Worm (Caenorhabditis elegans) whole organism, L4 larva: Measurements from ENCODE around the gene srh-17.
A peak's percentile ranks its signal among the peaks of the same experiment; 100 is the strongest.

Experiments used
- D1046.2 ChIP-seq: fragments of 200-800 bp; sonication (Bioruptor generic); IDR thresholded peaks from 2 replicates; pipeline ENCODE4 v1.3.6; 2022; ENCODE audit warnings: missing genetic modification characterization, missing compliant biosample characterization
- F26F4.8 ChIP-seq: fragments of 200-800 bp; sonication (Bioruptor generic); conservative IDR thresholded peaks from 2 replicates; pipeline ENCODE4 v1.3.6; 2022; ENCODE audit warnings: missing genetic modification characterization, missing compliant biosample characterization
- F44E2.7 ChIP-seq: fragments of 200-800 bp; sonication (Bioruptor generic); IDR thresholded peaks from 2 replicates; pipeline ENCODE4 v2.1.2; 2022; ENCODE audit warnings: missing genetic modification characterization, missing compliant biosample characterization
- T20F7.1 ChIP-seq: fragments of 200-800 bp; sonication (Bioruptor generic); optimal IDR thresholded peaks from 2 replicates; lab custom pipeline; 2018; ENCODE audit warnings: mild to moderate bottlenecking, missing genetic modification characterization, missing compliant biosample characterization
- T26A8.4 ChIP-seq: fragments of 200-800 bp; sonication (Bioruptor generic); IDR thresholded peaks from 2 replicates; pipeline ENCODE4 v1.3.6; 2022; ENCODE audit warnings: missing genetic modification characterization, missing compliant biosample characterization
- ZK337.2 ChIP-seq: fragments of 200-800 bp; sonication (Bioruptor generic); IDR thresholded peaks from 2 replicates; pipeline ENCODE4 v1.3.6; 2022; ENCODE audit warnings: missing genetic modification reagents, missing genetic modification characterization, missing compliant biosample characterization
- aly-2 ChIP-seq: sonication (generic microtip); optimal IDR thresholded peaks from 2 replicates; lab custom pipeline; 2018; ENCODE audit warnings: missing biosample characterization, missing genetic modification characterization
- ama-1 ChIP-seq: fragments of 150-350 bp; optimal IDR thresholded peaks from 2 replicates; lab custom pipeline; 2014; ENCODE audit warnings: inconsistent platforms, mixed read lengths
- arid-1 ChIP-seq: fragments of 200-800 bp; sonication (Bioruptor generic); conservative IDR thresholded peaks from 2 replicates; pipeline ENCODE4 v1.3.6; 2022; ENCODE audit warnings: missing genetic modification reagents, missing genetic modification characterization, missing compliant biosample characterization
- attf-4 ChIP-seq: sonication (generic microtip); optimal IDR thresholded peaks from 3 replicates; lab custom pipeline; 2017; ENCODE audit warnings: missing biosample characterization, missing genetic modification characterization
- ceh-32 ChIP-seq: sonication (generic microtip); optimal IDR thresholded peaks from 2 replicates; lab custom pipeline; 2016; ENCODE audit warnings: mild to moderate bottlenecking, missing genetic modification characterization, missing compliant biosample characterization; ENCODE audit not compliant: poor library complexity
- ceh-62 ChIP-seq: sonication (generic microtip); optimal IDR thresholded peaks from 2 replicates; lab custom pipeline; 2017; ENCODE audit warnings: missing biosample characterization, missing genetic modification characterization
- cey-2 ChIP-seq: sonication (generic microtip); optimal IDR thresholded peaks from 3 replicates; lab custom pipeline; 2017; ENCODE audit warnings: missing genetic modification characterization, mild to moderate bottlenecking, missing compliant biosample characterization, antibody characterized with exemption, borderline replicate concordance; ENCODE audit not compliant: insufficient read depth
- daf-12 ChIP-seq: fragments of 150-350 bp; optimal IDR thresholded peaks from 2 replicates; lab custom pipeline; 2014; ENCODE audit warnings: missing biosample characterization, missing genetic modification reagents, missing genetic modification characterization
- daf-16 ChIP-seq, 3 experiments: sonication (generic microtip); optimal IDR thresholded peaks; 2 replicates each; lab custom pipeline; 2016 to 2017; ENCODE audit warnings: missing genetic modification characterization in 3 of 3, missing genetic modification reagents in 3 of 3, mild to moderate bottlenecking in 2 of 3, missing compliant biosample characterization in 2 of 3, missing biosample characterization in 1 of 3, moderate library complexity in 1 of 3
- daf-8 ChIP-seq: fragments of 200-800 bp; sonication (Bioruptor generic); IDR thresholded peaks from 2 replicates; pipeline ENCODE4 v1.3.6; 2022; ENCODE audit warnings: missing genetic modification characterization, missing compliant biosample characterization
- dmd-6 ChIP-seq: fragments of 200-800 bp; sonication (Bioruptor generic); IDR thresholded peaks from 2 replicates; pipeline ENCODE4 v1.3.6; 2022; ENCODE audit warnings: missing genetic modification reagents, missing genetic modification characterization, missing compliant biosample characterization
- dpl-1 ChIP-seq: fragments of 150-350 bp; optimal IDR thresholded peaks from 2 replicates; lab custom pipeline; 2014; ENCODE audit warnings: missing biosample characterization, missing genetic modification reagents, missing genetic modification characterization
- duxl-1 ChIP-seq: sonication (generic microtip); optimal IDR thresholded peaks from 2 replicates; lab custom pipeline; 2016; ENCODE audit warnings: mild to moderate bottlenecking, missing genetic modification characterization, moderate library complexity, missing compliant biosample characterization; ENCODE audit not compliant: poor library complexity
- dve-1 ChIP-seq: sonication (generic microtip); optimal IDR thresholded peaks from 2 replicates; lab custom pipeline; 2017; ENCODE audit warnings: antibody characterized with exemption, mild to moderate bottlenecking, missing genetic modification characterization, missing compliant biosample characterization; ENCODE audit not compliant: insufficient read depth
- egl-27 ChIP-seq: sonication (generic microtip); optimal IDR thresholded peaks from 3 replicates; lab custom pipeline; 2017; ENCODE audit warnings: missing biosample characterization, missing genetic modification reagents, missing genetic modification characterization
- egl-43 ChIP-seq: fragments of 200-800 bp; sonication (Bioruptor generic); IDR thresholded peaks from 2 replicates; pipeline ENCODE4 v1.3.6; 2022; ENCODE audit warnings: missing genetic modification reagents, missing genetic modification characterization, missing compliant biosample characterization
- fkh-10 ChIP-seq: fragments of 150-350 bp; optimal IDR thresholded peaks from 2 replicates; lab custom pipeline; 2014; ENCODE audit warnings: missing biosample characterization, missing genetic modification reagents, missing genetic modification characterization
- hif-1 ChIP-seq, 2 experiments: sonication (generic microtip); optimal IDR thresholded peaks; 2 replicates each; lab custom pipeline; 2016 to 2017; ENCODE audit warnings: missing compliant biosample characterization in 2 of 2, missing genetic modification characterization in 2 of 2, missing genetic modification reagents in 2 of 2, missing genotype in 2 of 2, mild to moderate bottlenecking in 1 of 2
- hlh-30 ChIP-seq: sonication (generic microtip); optimal IDR thresholded peaks from 2 replicates; lab custom pipeline; 2017; ENCODE audit warnings: antibody characterized with exemption, mild to moderate bottlenecking, missing genetic modification characterization, missing compliant biosample characterization; ENCODE audit not compliant: insufficient read depth
- lim-7 ChIP-seq: fragments of 200-800 bp; sonication (Bioruptor generic); IDR thresholded peaks from 2 replicates; pipeline ENCODE4 v1.3.6; 2022; ENCODE audit warnings: missing genetic modification characterization, missing compliant biosample characterization
- lin-1 ChIP-seq: fragments of 200-800 bp; sonication (Bioruptor generic); IDR thresholded peaks from 2 replicates; pipeline ENCODE4 v1.3.6; 2022; ENCODE audit warnings: missing genetic modification reagents, missing genetic modification characterization, missing compliant biosample characterization
- madf-9 ChIP-seq: fragments of 200-800 bp; sonication (Bioruptor generic); conservative IDR thresholded peaks from 2 replicates; pipeline ENCODE4 v1.3.6; 2022; ENCODE audit warnings: missing genetic modification reagents, missing genetic modification characterization, missing compliant biosample characterization
- mdl-1 ChIP-seq, 2 experiments: fragments of 150-350 bp in 1 of 2; sonication (generic microtip) in 1 of 2; optimal IDR thresholded peaks; 2 replicates each; lab custom pipeline; 2014 to 2017; ENCODE audit warnings: missing biosample characterization in 2 of 2, missing genetic modification characterization in 2 of 2
- mes-2 ChIP-seq: sonication (generic microtip); optimal IDR thresholded peaks from 2 replicates; lab custom pipeline; 2016; ENCODE audit warnings: missing genotype, mild to moderate bottlenecking, missing genetic modification characterization, missing compliant biosample characterization; ENCODE audit not compliant: poor library complexity, severe bottlenecking
- mxl-3 ChIP-seq: fragments of 200-800 bp; sonication (Bioruptor generic); optimal IDR thresholded peaks from 2 replicates; lab custom pipeline; 2018; ENCODE audit warnings: mild to moderate bottlenecking, missing genetic modification characterization, missing compliant biosample characterization
- nhr-10 ChIP-seq: fragments of 150-350 bp; optimal IDR thresholded peaks from 2 replicates; lab custom pipeline; 2014; ENCODE audit warnings: missing biosample characterization, missing genetic modification characterization
- nhr-237 ChIP-seq: sonication (generic microtip); optimal IDR thresholded peaks from 2 replicates; lab custom pipeline; 2017; ENCODE audit warnings: missing biosample characterization, missing genetic modification characterization
- nhr-28 ChIP-seq: fragments of 150-350 bp; optimal IDR thresholded peaks from 2 replicates; lab custom pipeline; 2014; ENCODE audit warnings: missing biosample characterization, missing genetic modification characterization
- nhr-41 ChIP-seq: fragments of 200-800 bp; sonication (Bioruptor generic); IDR thresholded peaks from 2 replicates; pipeline ENCODE4 v1.3.6; 2022; ENCODE audit warnings: missing genetic modification reagents, missing genetic modification characterization, missing compliant biosample characterization
- nhr-48 ChIP-seq: sonication (generic microtip); optimal IDR thresholded peaks from 2 replicates; lab custom pipeline; 2016; ENCODE audit warnings: mild to moderate bottlenecking, missing genetic modification characterization, missing compliant biosample characterization
- nhr-76 ChIP-seq: fragments of 150-350 bp; optimal IDR thresholded peaks from 2 replicates; lab custom pipeline; 2014; ENCODE audit warnings: missing biosample characterization, missing genetic modification characterization
- nhr-77 ChIP-seq: fragments of 150-350 bp; optimal IDR thresholded peaks from 2 replicates; lab custom pipeline; 2014; ENCODE audit warnings: missing biosample characterization, missing genetic modification characterization
- pqm-1 ChIP-seq: sonication (generic microtip); optimal IDR thresholded peaks from 2 replicates; lab custom pipeline; 2017; ENCODE audit warnings: missing biosample characterization, missing genetic modification characterization
- rbr-2 ChIP-seq: sonication (generic microtip); optimal IDR thresholded peaks from 2 replicates; lab custom pipeline; 2016; ENCODE audit warnings: missing genotype, missing genetic modification characterization, missing compliant biosample characterization
- skn-1 ChIP-seq: fragments of 150-350 bp; optimal IDR thresholded peaks from 2 replicates; lab custom pipeline; 2014; ENCODE audit warnings: missing biosample characterization, missing genetic modification characterization
- snpc-4 ChIP-seq: fragments of 150-350 bp; optimal IDR thresholded peaks from 2 replicates; lab custom pipeline; 2014; ENCODE audit warnings: missing biosample characterization, missing genetic modification characterization
- spr-1 ChIP-seq: sonication (generic microtip); optimal IDR thresholded peaks from 2 replicates; lab custom pipeline; 2016; ENCODE audit warnings: mild to moderate bottlenecking, missing genetic modification characterization, missing compliant biosample characterization
- spr-3 ChIP-seq: fragments of 200-800 bp; sonication (Bioruptor generic); optimal IDR thresholded peaks from 2 replicates; lab custom pipeline; 2018; ENCODE audit warnings: mild to moderate bottlenecking, missing genetic modification characterization, missing compliant biosample characterization
- tag-97 ChIP-seq: fragments of 200-800 bp; sonication (Bioruptor generic); IDR thresholded peaks from 2 replicates; pipeline ENCODE4 v1.3.6; 2022; ENCODE audit warnings: missing genetic modification characterization, missing compliant biosample characterization
- unc-62 ChIP-seq, 3 experiments: fragments of 150-350 bp in 1 of 3; sonication (generic microtip); optimal IDR thresholded peaks in 2 of 3; peaks in 1 of 3; 1 replicate in 1 of 3; 2 replicates in 2 of 3; lab custom pipeline; 2014 to 2017; ENCODE audit warnings: missing biosample characterization in 3 of 3, missing genetic modification characterization in 3 of 3, missing genetic modification reagents in 3 of 3, missing genotype in 1 of 3
- vab-7 ChIP-seq: fragments of 200-800 bp; sonication (Bioruptor generic); IDR thresholded peaks from 2 replicates; pipeline ENCODE4 v1.3.6; 2022; ENCODE audit warnings: missing genetic modification reagents, missing genetic modification characterization, missing compliant biosample characterization
- zag-1 ChIP-seq: fragments of 150-350 bp; optimal IDR thresholded peaks from 2 replicates; lab custom pipeline; 2014; ENCODE audit warnings: missing biosample characterization, missing genetic modification characterization
- zfp-3 ChIP-seq: fragments of 200-800 bp; sonication (Bioruptor generic); conservative IDR thresholded peaks from 2 replicates; pipeline ENCODE4 v1.3.6; 2022; ENCODE audit warnings: missing genetic modification reagents, missing genetic modification characterization, missing compliant biosample characterization

The srh-17 gene

ce11 chrV:14696604-14697307, 35.7 kb downstream of the srh-17 start, which contains the start of gene unc-112 (continued):
- TF ChIP-seq vab-7 (GFP tag; lab: Robert Waterston, UW) (no peak), dmd-6 (GFP tag; lab: Robert Waterston, UW) (no peak; the same call in none of the 2 replicates), D1046.2 (GFP tag; lab: Robert Waterston, UW) (no peak), nhr-10 (no peak), ZK337.2 (no peak), spr-3 (GFP tag; lab: Kevin White, UChicago) (no peak), cey-2 (tag; lab: Kevin White, UChicago) (peak; percentile 24), zfp-3 (GFP tag; lab: Robert Waterston, UW) (no peak), daf-12 (tag; lab: Kevin White, UChicago) (no peak), duxl-1 (peak; percentile 43), skn-1 (tag; lab: Kevin White, UChicago) (no peak), ceh-32 (no peak), mxl-3 (peak; percentile 85), ama-1 (lab: Kevin White, UChicago) (no peak), nhr-237 (tag; lab: Kevin White, UChicago) (no peak), hif-1 (tag; optimal IDR thresholded peaks at IDR 0.05; lab: Kevin White, UChicago) (peak in 1 of 2 experiments; percentile 68), mes-2 (peak; percentile 61), F26F4.8 (GFP tag; lab: Robert Waterston, UW) (no peak), rbr-2 (peak; percentile 69), lim-7 (GFP tag; lab: Robert Waterston, UW) (no peak), ceh-62 (tag; lab: Kevin White, UChicago) (no peak), attf-4 (tag; lab: Kevin White, UChicago) (no peak), arid-1 (GFP tag; lab: Robert Waterston, UW) (0 out of 2 replicates have a peak, but pooled peaks have one; percentile 19), nhr-76 (no peak), spr-1 (tag; lab: Kevin White, UChicago) (peak; percentile 53), lin-1 (GFP tag; lab: Robert Waterston, UW) (peak; percentile 54; the same call in 1 of the 2 replicates), dve-1 (tag; lab: Kevin White, UChicago) (peak; percentile 84), daf-8 (GFP tag; lab: Robert Waterston, UW) (no peak), pqm-1 (tag; lab: Kevin White, UChicago) (peak; percentile 84), unc-62 (GFP tag; optimal IDR thresholded peaks at IDR 0.05 in 1 of 2; lab: Kevin White, UChicago) (no peak), unc-62 (tag; optimal IDR thresholded peaks at IDR 0.05; lab: Kevin White, UChicago) (no peak), F44E2.7 (GFP tag; lab: Robert Waterston, UW) (no peak), tag-97 (GFP tag; lab: Robert Waterston, UW) (no peak), mdl-1 (tag; optimal IDR thresholded peaks at IDR 0.05; lab: Kevin White, UChicago) (peak in 1 of 2 experiments; percentile 77), T20F7.1 (no peak), egl-43 (GFP tag; lab: Robert Waterston, UW) (peak; percentile 70; the same call in 1 of the 2 replicates), nhr-77 (tag; lab: Kevin White, UChicago) (peak; percentile 54), egl-27 (tag; lab: Kevin White, UChicago) (no peak), snpc-4 (tag; lab: Kevin White, UChicago) (no peak), hlh-30 (tag; lab: Kevin White, UChicago) (peak; percentile 67), zag-1 (no peak), fkh-10 (GFP tag; lab: Kevin White, UChicago) (no peak), madf-9 (no peak), aly-2 (tag; lab: Kevin White, UChicago) (no peak), nhr-28 (tag; lab: Kevin White, UChicago) (peak; percentile 90), T26A8.4 (GFP tag; lab: Robert Waterston, UW) (peak; percentile 24; the same call in 1 of the 2 replicates), daf-16 (GFP tag; optimal IDR thresholded peaks at IDR 0.05; lab: Kevin White, UChicago) (peak in 1 of 2 experiments; percentile 71), daf-16 (tag; optimal IDR thresholded peaks at IDR 0.05; lab: Kevin White, UChicago) (no peak), dpl-1 (GFP tag; lab: Kevin White, UChicago) (peak; percentile 51), nhr-48 (peak; percentile 25), nhr-41 (GFP tag; lab: Robert Waterston, UW) (no peak)
